Worm (Caenorhabditis elegans) whole organism, mixed stage, embryonic: Measurements from ENCODE around the gene tric-1B.2.

ENCODE experiments used
- hlh-1 ChIP-seq: fragments of 150-350 bp; optimal IDR thresholded peaks from 2 replicates; lab custom pipeline; 2014; ENCODE audit warnings: missing biosample characterization, missing genetic modification reagents, missing genetic modification characterization
- lsy-2 ChIP-seq: fragments of 150-350 bp; optimal IDR thresholded peaks from 2 replicates; lab custom pipeline; 2014; ENCODE audit warnings: missing biosample characterization, missing genetic modification characterization
- mep-1 ChIP-seq: fragments of 150-350 bp; optimal IDR thresholded peaks from 2 replicates; lab custom pipeline; 2017; ENCODE audit warnings: missing biosample characterization, missing genetic modification reagents, missing genetic modification characterization, inconsistent platforms
- nhr-28 ChIP-seq: fragments of 150-350 bp; optimal IDR thresholded peaks from 2 replicates; lab custom pipeline; 2014; ENCODE audit warnings: missing biosample characterization, missing genetic modification characterization
- nhr-76 ChIP-seq: sonication (generic microtip); optimal IDR thresholded peaks from 2 replicates; lab custom pipeline; 2017; ENCODE audit warnings: missing biosample characterization, missing genetic modification characterization
- snpc-4 ChIP-seq: fragments of 150-350 bp; optimal IDR thresholded peaks from 2 replicates; lab custom pipeline; 2014; ENCODE audit warnings: missing biosample characterization, missing genetic modification characterization
- unc-62 ChIP-seq: fragments of 150-350 bp; optimal IDR thresholded peaks from 2 replicates; lab custom pipeline; 2014; ENCODE audit warnings: missing biosample characterization, missing genetic modification reagents, missing genetic modification characterization

DNA sequence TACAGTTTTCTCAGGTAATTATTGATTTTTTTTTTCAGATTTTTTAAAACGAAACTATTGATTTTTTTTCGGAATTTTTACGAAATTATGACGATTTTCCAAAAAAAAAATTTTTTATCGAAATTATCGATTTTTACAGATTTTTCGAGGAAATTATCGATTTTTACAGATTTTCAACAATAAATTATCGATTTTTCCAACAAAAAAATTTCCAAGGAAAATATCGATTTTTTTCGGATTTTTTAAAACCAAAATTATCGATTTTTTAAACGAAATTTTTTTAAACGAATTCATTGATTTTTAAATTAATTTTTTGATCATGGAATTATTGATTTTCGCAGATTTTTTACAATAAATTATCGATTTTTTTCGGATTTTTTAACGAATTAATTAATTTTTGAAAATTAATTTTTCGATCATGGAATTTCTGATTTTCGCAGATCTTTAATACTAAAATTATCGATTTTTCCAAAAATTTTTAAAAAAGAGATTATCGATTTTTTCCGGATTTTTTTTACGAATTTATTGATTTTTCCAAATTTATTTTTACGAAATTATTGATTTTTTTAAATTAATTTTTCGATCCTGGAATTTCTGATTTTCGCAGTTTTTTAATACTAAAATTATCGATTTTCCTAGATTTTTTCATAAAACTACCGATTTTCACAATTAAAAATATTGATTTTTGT is 23.5 kb downstream of the tric-1B.2 start:
- TF ChIP-seq nhr-76 (tag; lab: Kevin White, UChicago) (no peak), nhr-28 (tag; lab: Kevin White, UChicago) (no peak), unc-62 (no peak), lsy-2 (tag; lab: Kevin White, UChicago) (no peak), hlh-1 (tag; lab: Kevin White, UChicago) (no peak), mep-1 (no peak), snpc-4 (no peak)
